Fruit fly (Drosophila melanogaster) S2 (cell line): ENCODE measurements around the gene Snmp2.

Experiments
- CG8478 ChIP-seq: fragments of >200 bp; optimal IDR thresholded peaks from 2 replicates; lab custom pipeline; 2018
- CTCF ChIP-seq, 2 experiments: fragments of >200 bp; optimal IDR thresholded peaks; 2 replicates each; lab custom pipeline; 2018

- TF ChIP-seq CG8478: no peak
- no peak for TF ChIP-seq CTCF (optimal IDR thresholded peaks at IDR 0.05; lab: Kevin White, UChicago)
Measured at dm6 chr3L:7786989-7787388, 44.1 kb upstream of the Snmp2 start.
